Worm (Caenorhabditis elegans) whole organism, L1 larva: ENCODE measurements around the gene sumv-2.

Experiments used
- blmp-1 ChIP-seq: fragments of 150-350 bp; optimal IDR thresholded peaks from 2 replicates; lab custom pipeline; 2014; ENCODE audit warnings: missing biosample characterization, missing genetic modification characterization
- fos-1 ChIP-seq: fragments of 150-350 bp; optimal IDR thresholded peaks from 2 replicates; lab custom pipeline; 2014; ENCODE audit warnings: missing biosample characterization, missing genetic modification characterization

DNA sequence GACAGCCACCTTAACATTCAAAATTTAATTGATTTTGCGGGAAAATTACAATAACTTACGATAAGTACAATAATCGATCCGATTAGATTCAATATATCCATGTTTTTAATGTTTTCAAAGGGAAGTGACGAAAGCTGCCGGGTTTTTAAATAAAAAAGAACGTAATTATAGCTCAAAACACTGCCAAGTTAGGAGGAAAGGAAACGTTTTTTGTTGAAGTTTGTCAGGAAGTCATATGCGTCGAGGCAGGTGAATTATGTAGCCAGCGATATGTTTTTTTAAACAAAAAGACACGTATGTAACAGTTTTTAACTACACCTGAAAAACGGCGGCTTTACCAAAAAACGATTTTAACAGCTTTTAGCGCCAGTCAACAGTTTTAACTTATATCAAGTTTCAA lies 48.3 kb downstream of the sumv-2 start, which contains the start of gene srx-73:
- TF ChIP-seq fos-1 (tag; lab: Kevin White, UChicago): no peak
- TF ChIP-seq blmp-1 (tag; lab: Kevin White, UChicago): no peak
